Worm (Caenorhabditis elegans) whole organism, early embryonic: ENCODE results near the gene H23N18.6.
"Not testable (repeated sequence)": the region's sequence is repeated elsewhere in the genome, so short reads cannot be mapped to it uniquely, and the experiment has no call there.

Experiments
- B0310.2 ChIP-seq: sonication (generic microtip); optimal IDR thresholded peaks from 2 replicates; lab custom pipeline; 2016; ENCODE audit warnings: mild to moderate bottlenecking, missing genetic modification characterization, missing compliant biosample characterization
- F13C5.2 ChIP-seq: sonication (generic microtip); optimal IDR thresholded peaks from 2 replicates; lab custom pipeline; 2017; ENCODE audit warnings: mild to moderate bottlenecking, missing genetic modification characterization, inconsistent platforms, missing compliant biosample characterization
- aly-1 ChIP-seq: sonication (generic microtip); optimal IDR thresholded peaks from 2 replicates; lab custom pipeline; 2016; ENCODE audit warnings: missing genetic modification characterization, missing compliant biosample characterization
- ama-1 ChIP-seq: fragments of 150-350 bp; optimal IDR thresholded peaks from 2 replicates; lab custom pipeline; 2014
- ceh-13 ChIP-seq: fragments of 200-800 bp; sonication (Bioruptor generic); optimal IDR thresholded peaks from 2 replicates; lab custom pipeline; 2018; ENCODE audit warnings: mild to moderate bottlenecking, missing genetic modification characterization, missing compliant biosample characterization
- ceh-36 ChIP-seq: sonication (generic microtip); optimal IDR thresholded peaks from 2 replicates; lab custom pipeline; 2016; ENCODE audit warnings: missing genetic modification characterization, inconsistent platforms, missing compliant biosample characterization
- ets-7 ChIP-seq: sonication (generic microtip); optimal IDR thresholded peaks from 2 replicates; lab custom pipeline; 2016; ENCODE audit warnings: missing genotype, missing genetic modification characterization, missing compliant biosample characterization
- flt-1 ChIP-seq: fragments of 200-800 bp; sonication (Bioruptor generic); IDR thresholded peaks from 2 replicates; pipeline ENCODE4 v1.3.6; 2022; ENCODE audit warnings: missing genetic modification characterization, missing compliant biosample characterization
- hmbx-1 ChIP-seq: sonication (generic microtip); optimal IDR thresholded peaks from 2 replicates; lab custom pipeline; 2016; ENCODE audit warnings: mild to moderate bottlenecking, missing genetic modification characterization, missing compliant biosample characterization
- hmg-4 ChIP-seq: fragments of 200-800 bp; sonication (Bioruptor generic); optimal IDR thresholded peaks from 2 replicates; lab custom pipeline; 2018; ENCODE audit warnings: mild to moderate bottlenecking, missing genetic modification characterization, missing compliant biosample characterization
- hnd-1 ChIP-seq: sonication (generic microtip); optimal IDR thresholded peaks from 2 replicates; lab custom pipeline; 2016; ENCODE audit warnings: missing genetic modification characterization, missing compliant biosample characterization
- pes-1 ChIP-seq: fragments of 200-800 bp; sonication (Bioruptor generic); IDR thresholded peaks from 2 replicates; pipeline ENCODE4 v1.3.6; 2022; ENCODE audit warnings: missing genetic modification reagents, missing genetic modification characterization, missing compliant biosample characterization
- scrt-1 ChIP-seq: fragments of 200-800 bp; sonication (Bioruptor generic); IDR thresholded peaks from 2 replicates; pipeline ENCODE4 v1.3.6; 2022; ENCODE audit warnings: missing genetic modification characterization, missing compliant biosample characterization
- sea-1 ChIP-seq: fragments of 200-800 bp; sonication (Bioruptor generic); conservative IDR thresholded peaks from 2 replicates; pipeline ENCODE4 v1.3.6; 2022; ENCODE audit warnings: missing genetic modification characterization, missing compliant biosample characterization
- tbx-11 ChIP-seq: fragments of 200-800 bp; sonication (Bioruptor generic); IDR thresholded peaks from 2 replicates; pipeline ENCODE4 v1.3.6; 2022; ENCODE audit warnings: missing genetic modification characterization, missing compliant biosample characterization
- tbx-37 ChIP-seq: fragments of 200-800 bp; sonication (Bioruptor generic); conservative IDR thresholded peaks from 2 replicates; pipeline ENCODE4 v1.3.6; 2022; ENCODE audit warnings: missing genetic modification reagents, missing genetic modification characterization, missing compliant biosample characterization
- tra-4 ChIP-seq: sonication (generic microtip); optimal IDR thresholded peaks from 2 replicates; lab custom pipeline; 2017; ENCODE audit warnings: missing genetic modification characterization, missing compliant biosample characterization

H23N18.6 gene

DNA sequence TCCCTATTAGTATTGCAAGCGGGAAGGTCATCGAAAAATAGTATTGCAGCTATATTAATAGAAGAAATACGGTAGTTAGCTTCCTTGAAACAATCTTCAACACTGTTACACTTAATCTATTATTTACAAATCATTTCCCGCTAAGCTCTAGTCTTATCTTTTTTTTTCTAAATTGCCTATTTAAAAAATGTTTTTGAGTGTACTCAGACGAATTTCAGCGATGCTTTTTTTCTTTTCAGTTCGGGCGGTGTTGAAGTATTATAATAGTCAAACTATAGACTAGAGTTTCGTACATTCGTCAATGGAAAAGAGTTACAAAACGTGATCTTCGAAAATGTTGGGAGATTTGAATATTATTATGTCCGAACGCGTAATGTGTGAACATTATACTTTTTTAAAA is 1.0 kb downstream of the H23N18.6 start:
- no peak for TF ChIP-seq scrt-1 (GFP tag; lab: Robert Waterston, UW)
- TF ChIP-seq F13C5.2 (tag; lab: Kevin White, UChicago), result no peak
- TF ChIP-seq flt-1 (GFP tag; lab: Robert Waterston, UW), result no peak
- TF ChIP-seq hmg-4 (GFP tag; lab: Kevin White, UChicago), result no peak
- TF ChIP-seq ama-1 (lab: Kevin White, UChicago), result no peak
- no peak for TF ChIP-seq B0310.2
- TF ChIP-seq pes-1 (GFP tag; lab: Robert Waterston, UW), result no peak
- no peak for TF ChIP-seq hmbx-1 (tag; lab: Kevin White, UChicago)
- no peak for TF ChIP-seq ets-7
- no peak for TF ChIP-seq ceh-13 (GFP tag; lab: Kevin White, UChicago)
- no peak for TF ChIP-seq aly-1
- TF ChIP-seq tra-4, result no peak

DNA sequence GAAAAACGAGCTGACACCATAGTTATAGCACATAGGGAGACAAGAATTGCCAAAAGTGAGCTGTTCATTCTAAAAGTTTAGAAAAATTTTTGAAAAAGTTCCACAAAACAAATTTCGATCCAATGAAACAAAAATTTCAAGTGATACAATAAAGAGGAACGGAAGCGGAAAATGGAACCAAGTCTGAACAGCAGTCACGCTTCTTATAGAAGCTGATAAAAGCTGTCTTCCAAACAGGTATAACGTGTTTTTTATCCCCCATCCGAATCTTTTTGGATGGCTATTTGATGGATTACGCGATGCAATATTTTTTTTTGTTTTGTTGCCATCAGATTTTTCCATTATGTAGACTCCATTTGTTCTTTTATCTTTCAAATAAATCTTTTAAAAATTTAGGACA is 2.6 kb downstream of the H23N18.6 start, which contains the start of gene H23N18.5:
Gene H23N18.5, minus strand, starts transcription at position 69 of the 400 bp plus-strand sequence.
- TF ChIP-seq tbx-37, result no peak
- TF ChIP-seq F13C5.2 (tag; lab: Kevin White, UChicago), result no peak
- no peak for TF ChIP-seq tra-4
- no peak for TF ChIP-seq ceh-36 (tag; lab: Kevin White, UChicago)
- TF ChIP-seq tbx-11 (GFP tag; lab: Robert Waterston, UW), result no peak
- TF ChIP-seq B0310.2, result no peak
- TF ChIP-seq hnd-1 (tag; lab: Kevin White, UChicago), result no peak
- no peak for TF ChIP-seq ceh-13 (GFP tag; lab: Kevin White, UChicago)
- TF ChIP-seq scrt-1 (GFP tag; lab: Robert Waterston, UW), result no peak
- TF ChIP-seq hmbx-1 (tag; lab: Kevin White, UChicago), result no peak
- TF ChIP-seq ama-1 (lab: Kevin White, UChicago), result no peak
- TF ChIP-seq hmg-4 (GFP tag; lab: Kevin White, UChicago), result no peak

DNA sequence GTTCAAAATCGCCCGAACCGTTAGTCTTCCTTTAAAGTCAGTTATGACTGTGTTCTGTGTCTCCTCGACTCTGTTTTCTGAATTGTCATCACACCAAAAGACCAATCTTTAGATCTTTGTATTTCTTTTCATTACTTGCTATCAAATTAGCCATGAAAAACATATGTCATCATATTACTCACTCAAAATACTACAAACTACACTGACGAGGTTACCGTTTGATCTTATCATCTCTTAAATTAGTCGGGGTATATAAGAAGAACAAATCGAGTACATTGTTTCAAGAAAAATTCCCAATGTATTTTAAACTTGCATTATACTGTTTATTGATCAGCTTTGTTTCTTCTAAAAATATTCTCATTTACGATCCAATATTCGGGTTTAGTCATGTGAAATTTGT is 6.3 kb downstream of the H23N18.6 start, which contains the start of gene ugt-13:
Gene ugt-13, plus strand, starts transcription at position 294 of the 400 bp plus-strand sequence.
- TF ChIP-seq ceh-13 (GFP tag; lab: Kevin White, UChicago), result no peak

DNA sequence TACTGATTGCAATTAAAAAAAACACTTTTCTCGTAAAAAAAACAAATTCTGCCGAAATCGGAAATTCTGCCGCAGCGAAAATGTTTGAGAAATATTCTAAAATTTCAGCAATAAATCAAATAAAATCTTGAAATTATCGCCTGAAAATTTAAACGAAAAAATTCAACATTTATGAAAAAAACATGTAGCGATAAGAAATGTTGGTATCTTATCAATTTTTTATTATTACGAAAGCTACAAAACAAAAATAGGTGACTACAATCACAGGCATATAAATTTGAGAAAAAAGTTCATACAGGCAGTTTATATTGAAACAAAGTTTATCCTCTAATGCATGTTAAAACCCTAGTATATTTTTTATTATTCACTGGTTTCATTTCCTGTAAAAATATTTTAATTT is 8.9 kb downstream of the H23N18.6 start, which contains the start of gene ugt-14:
Gene ugt-14, plus strand, starts transcription at position 301 of the 400 bp plus-strand sequence.
- TF ChIP-seq pes-1 (GFP tag; lab: Robert Waterston, UW), result no peak

DNA sequence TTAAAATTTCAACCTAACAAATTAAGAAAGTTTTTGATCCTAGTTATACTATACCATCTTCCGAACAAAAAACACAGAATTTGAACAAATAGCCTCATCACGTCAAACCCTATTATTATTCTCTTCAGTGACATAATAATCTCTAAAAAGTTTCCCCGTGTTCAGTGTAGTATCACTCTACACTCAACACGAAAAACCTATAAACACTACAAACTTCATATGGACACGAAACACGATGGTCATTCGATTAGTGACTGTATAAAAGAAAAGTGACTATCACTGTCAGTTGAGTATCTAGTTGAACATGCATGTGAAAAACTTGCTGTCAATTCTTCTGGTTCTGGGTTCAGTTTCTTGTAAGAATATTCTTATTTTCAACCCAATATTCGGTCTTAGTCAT is 11.2 kb downstream of the H23N18.6 start, which contains the start of gene ugt-8:
Gene ugt-8, plus strand, starts transcription at position 235 of the 400 bp plus-strand sequence.
- TF ChIP-seq hnd-1 (tag; lab: Kevin White, UChicago) (no peak), F13C5.2 (tag; lab: Kevin White, UChicago) (no peak), B0310.2 (no peak), tbx-11 (GFP tag; lab: Robert Waterston, UW) (no peak), ets-7 (no peak), flt-1 (GFP tag; lab: Robert Waterston, UW) (no peak), pes-1 (GFP tag; lab: Robert Waterston, UW) (no peak), hmg-4 (GFP tag; lab: Kevin White, UChicago) (no peak), ceh-13 (GFP tag; lab: Kevin White, UChicago) (no peak), hmbx-1 (tag; lab: Kevin White, UChicago) (no peak), ceh-36 (tag; lab: Kevin White, UChicago) (no peak), scrt-1 (GFP tag; lab: Robert Waterston, UW) (no peak)

DNA sequence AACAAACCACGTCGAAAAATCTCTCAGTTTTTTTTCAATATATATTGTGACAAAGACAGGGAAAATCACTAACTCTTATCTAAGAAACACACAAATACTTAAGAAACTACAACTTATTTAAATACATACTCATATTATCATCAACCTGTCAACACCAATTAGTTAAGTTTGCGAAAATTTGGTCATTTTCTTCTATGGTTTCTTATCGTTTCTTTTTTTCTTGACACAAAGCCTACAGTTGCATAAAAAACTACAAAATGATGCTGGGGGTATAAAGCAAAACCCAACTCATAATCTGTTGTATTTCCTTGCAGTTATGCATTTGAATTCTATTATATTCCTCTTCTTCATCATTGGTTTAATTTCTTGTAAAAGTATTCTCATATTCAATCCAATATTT is 13.8 kb downstream of the H23N18.6 start, which contains the start of gene ugt-67:
Gene ugt-67, plus strand, starts transcription at position 301 of the 400 bp plus-strand sequence.
- TF ChIP-seq pes-1 (GFP tag; lab: Robert Waterston, UW) (no peak), scrt-1 (GFP tag; lab: Robert Waterston, UW) (no peak)

DNA sequence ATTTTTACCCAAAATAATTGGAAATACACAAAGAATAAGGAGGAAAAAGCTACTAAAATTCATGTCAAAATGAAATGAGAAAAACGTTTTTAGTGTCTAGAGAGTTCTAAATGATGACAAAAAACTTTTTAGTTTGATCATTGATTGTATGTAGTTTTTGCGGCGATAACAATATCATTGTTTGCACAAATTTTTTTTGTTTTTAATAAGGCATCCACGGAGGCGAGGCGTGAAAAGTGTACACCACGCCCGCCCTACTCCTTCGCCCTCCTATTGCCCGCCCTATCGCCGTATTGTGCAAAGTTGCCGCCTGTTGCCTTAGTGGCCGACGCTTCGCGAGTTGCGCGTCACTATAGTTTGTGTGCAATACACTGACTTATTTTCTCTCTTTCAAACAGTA is 14.9 kb downstream of the H23N18.6 start, which contains the start of gene ugt-10:
Gene ugt-10, minus strand, starts transcription at position 101 of the 400 bp plus-strand sequence.
- not testable (repeated sequence) for TF ChIP-seq sea-1; tbx-37; hnd-1 (tag; lab: Kevin White, UChicago)

DNA sequence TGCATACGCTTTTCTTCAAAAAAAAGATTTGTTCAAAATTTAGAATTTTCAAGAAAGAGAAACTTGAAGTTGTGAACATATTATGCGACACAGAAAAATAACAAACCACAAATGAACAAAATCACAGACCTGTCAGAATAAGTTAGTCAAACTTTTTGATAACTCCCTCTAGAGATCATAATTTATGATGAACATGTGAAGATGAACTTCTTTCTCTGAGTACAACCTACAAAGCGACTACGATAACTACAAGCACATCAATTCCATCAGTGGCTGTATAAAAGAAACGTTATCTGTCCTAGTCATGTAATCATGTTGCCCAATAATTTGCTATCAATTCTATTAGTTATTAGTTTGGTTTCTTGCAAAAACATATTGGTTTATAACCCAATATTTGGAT is 19.1 kb downstream of the H23N18.6 start, which contains the start of gene ugt-9:
Gene ugt-9, plus strand, starts transcription at position 305 of the 400 bp plus-strand sequence.
- TF ChIP-seq hnd-1 (tag; lab: Kevin White, UChicago), result no peak
- TF ChIP-seq ets-7, result no peak
- no peak for TF ChIP-seq ceh-13 (GFP tag; lab: Kevin White, UChicago)
- no peak for TF ChIP-seq hmbx-1 (tag; lab: Kevin White, UChicago)
- no peak for TF ChIP-seq ceh-36 (tag; lab: Kevin White, UChicago)
- TF ChIP-seq hmg-4 (GFP tag; lab: Kevin White, UChicago), result no peak
- no peak for TF ChIP-seq aly-1
- no peak for TF ChIP-seq scrt-1 (GFP tag; lab: Robert Waterston, UW)
- TF ChIP-seq tra-4, result no peak
- no peak for TF ChIP-seq tbx-11 (GFP tag; lab: Robert Waterston, UW)
- TF ChIP-seq tbx-37, result no peak

DNA sequence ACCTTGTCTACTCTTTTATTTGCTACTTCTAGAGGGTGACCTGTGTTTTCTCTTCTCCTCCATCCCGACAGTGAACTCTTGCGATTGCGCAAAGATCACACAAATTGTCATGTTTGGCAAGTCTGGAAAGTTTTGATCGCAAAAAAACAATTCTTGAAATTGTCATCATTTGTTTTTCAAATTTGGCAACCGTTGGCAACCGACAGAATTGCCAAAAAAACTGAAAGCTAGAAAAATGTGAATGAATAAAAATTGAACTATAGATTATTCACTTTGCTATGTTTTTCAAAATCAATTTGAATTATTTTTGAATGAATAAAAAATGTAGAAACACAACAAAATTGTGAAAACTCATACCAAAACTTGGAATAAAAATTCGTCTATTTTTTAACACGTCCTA is 19.9 kb downstream of the H23N18.6 start, which contains the start of gene ugt-11:
Gene ugt-11, minus strand, starts transcription at position 101 of the 400 bp plus-strand sequence.
- no peak for TF ChIP-seq ets-7
- TF ChIP-seq F13C5.2 (tag; lab: Kevin White, UChicago), result no peak
- TF ChIP-seq hmg-4 (GFP tag; lab: Kevin White, UChicago), result no peak
- TF ChIP-seq tbx-11 (GFP tag; lab: Robert Waterston, UW), result no peak
- no peak for TF ChIP-seq tbx-37
- TF ChIP-seq aly-1, result no peak
- no peak for TF ChIP-seq ceh-36 (tag; lab: Kevin White, UChicago)
- TF ChIP-seq hmbx-1 (tag; lab: Kevin White, UChicago), result no peak
- no peak for TF ChIP-seq flt-1 (GFP tag; lab: Robert Waterston, UW)
- no peak for TF ChIP-seq ceh-13 (GFP tag; lab: Kevin White, UChicago)
- no peak for TF ChIP-seq B0310.2
- TF ChIP-seq ama-1 (lab: Kevin White, UChicago), result no peak
- no peak for TF ChIP-seq pes-1 (GFP tag; lab: Robert Waterston, UW)
- no peak for TF ChIP-seq hnd-1 (tag; lab: Kevin White, UChicago)
- no peak for TF ChIP-seq scrt-1 (GFP tag; lab: Robert Waterston, UW)
